Fruit fly (Drosophila melanogaster) whole organism, embryonic: ENCODE data around the gene Pdhb.
A peak's percentile ranks its signal among the peaks of the same experiment; 100 is the strongest.

ENCODE experiments used
- Awh ChIP-seq: fragments of 200-800 bp; sonication (Bioruptor generic); IDR thresholded peaks from 2 replicates; pipeline ENCODE4, ENCODE4 v1.3.6; 2022; ENCODE audit warnings: missing biosample characterization, missing genetic modification characterization
- BEAF-32 ChIP-seq: fragments of 200-800 bp; sonication (Bioruptor generic); optimal IDR thresholded peaks from 3 replicates; lab custom pipeline; 2017; ENCODE audit warnings: missing biosample characterization, missing genetic modification characterization, mild to moderate bottlenecking, moderate library complexity, missing genetic modification reagents
- Bteb2 ChIP-seq: fragments of 200-800 bp; sonication (Bioruptor generic); optimal IDR thresholded peaks from 2 replicates; lab custom pipeline; 2016; ENCODE audit warnings: missing biosample characterization, missing genetic modification characterization
- CG10654 ChIP-seq: fragments of 200-800 bp; sonication (Bioruptor generic); optimal IDR thresholded peaks from 2 replicates; lab custom pipeline; 2016; ENCODE audit warnings: missing biosample characterization, missing genetic modification characterization
- CG10959 ChIP-seq: fragments of 200-800 bp; sonication (Bioruptor generic); IDR thresholded peaks from 2 replicates; pipeline ENCODE4 v1.3.6; 2022; ENCODE audit warnings: missing biosample characterization, missing genetic modification characterization
- CG12942 ChIP-seq: fragments of 200-800 bp; sonication (Bioruptor generic); optimal IDR thresholded peaks from 3 replicates; lab custom pipeline; 2016; ENCODE audit warnings: missing biosample characterization, missing genetic modification characterization
- CG15514 ChIP-seq: fragments of 200-800 bp; sonication (Bioruptor generic); optimal IDR thresholded peaks from 3 replicates; lab custom pipeline; 2017; ENCODE audit warnings: missing biosample characterization, missing genetic modification characterization, mild to moderate bottlenecking, moderate library complexity, missing genetic modification reagents
- CG1647 ChIP-seq: fragments of 200-800 bp; sonication (Bioruptor generic); optimal IDR thresholded peaks from 3 replicates; lab custom pipeline; 2016; ENCODE audit warnings: missing biosample characterization, missing genetic modification characterization
- CG1832 ChIP-seq: fragments of 200-800 bp; sonication (Bioruptor generic); optimal IDR thresholded peaks from 2 replicates; lab custom pipeline; 2017; ENCODE audit warnings: missing biosample characterization, mild to moderate bottlenecking, missing genetic modification characterization, inconsistent platforms
- CG18599 ChIP-seq: fragments of 200-800 bp; sonication (Bioruptor generic); optimal IDR thresholded peaks from 3 replicates; lab custom pipeline; 2017; ENCODE audit warnings: missing biosample characterization, missing genetic modification characterization, mild to moderate bottlenecking, moderate library complexity, missing genetic modification reagents
- CG3847 ChIP-seq: fragments of 200-800 bp; sonication (Bioruptor generic); IDR thresholded peaks from 2 replicates; pipeline ENCODE4 v1.3.6; 2022; ENCODE audit warnings: missing biosample characterization, missing genetic modification characterization
- CG7271 ChIP-seq: fragments of 200-800 bp; sonication (Bioruptor generic); optimal IDR thresholded peaks from 2 replicates; lab custom pipeline; 2018; ENCODE audit warnings: missing biosample characterization, mild to moderate bottlenecking, missing genetic modification characterization, moderate library complexity
- CG7372 ChIP-seq: fragments of 200-800 bp; sonication (Bioruptor generic); IDR thresholded peaks from 2 replicates; pipeline ENCODE4 v1.3.6; 2022; ENCODE audit warnings: missing biosample characterization, missing genetic modification characterization
- CG7556 ChIP-seq: fragments of 200-800 bp; sonication (Bioruptor generic); optimal IDR thresholded peaks from 2 replicates; lab custom pipeline; 2017; ENCODE audit warnings: missing biosample characterization, mild to moderate bottlenecking, missing genetic modification characterization
- CG7786 ChIP-seq: fragments of 200-800 bp; sonication (Bioruptor generic); optimal IDR thresholded peaks from 2 replicates; lab custom pipeline; 2016; ENCODE audit warnings: missing biosample characterization, missing genetic modification characterization
- CG7963 ChIP-seq: fragments of 200-800 bp; sonication (Bioruptor generic); IDR thresholded peaks from 3 replicates; pipeline ENCODE4 v1.3.6; 2022; ENCODE audit warnings: missing biosample characterization, missing genetic modification characterization; ENCODE audit not compliant: partially characterized antibody
- CG7987 ChIP-seq: fragments of 200-800 bp; sonication (Bioruptor generic); optimal IDR thresholded peaks from 2 replicates; lab custom pipeline; 2018; ENCODE audit warnings: missing biosample characterization, mild to moderate bottlenecking, missing genetic modification characterization, moderate library complexity
- CG9215 ChIP-seq: fragments of 200-800 bp; sonication (Bioruptor generic); IDR thresholded peaks from 2 replicates; pipeline ENCODE4 v1.3.6; 2022; ENCODE audit warnings: missing biosample characterization, missing genetic modification characterization
- CG9876 ChIP-seq: fragments of 200-800 bp; sonication (Bioruptor generic); optimal IDR thresholded peaks from 2 replicates; lab custom pipeline; 2016; ENCODE audit warnings: missing biosample characterization, missing genetic modification characterization
- Chrac-16 ChIP-seq: fragments of 200-800 bp; sonication (Bioruptor generic); optimal IDR thresholded peaks from 3 replicates; lab custom pipeline; 2016; ENCODE audit warnings: missing biosample characterization, missing genetic modification characterization
- Fer1 ChIP-seq: fragments of 200-800 bp; sonication (Bioruptor generic); optimal IDR thresholded peaks from 2 replicates; lab custom pipeline; 2017; ENCODE audit warnings: missing biosample characterization, mild to moderate bottlenecking, missing genetic modification characterization
- Gsc ChIP-seq: fragments of 200-800 bp; sonication (Bioruptor generic); IDR thresholded peaks from 2 replicates; pipeline ENCODE4 v1.3.6; 2022; ENCODE audit warnings: missing biosample characterization, missing genetic modification characterization
- HLHmδ ChIP-seq: fragments of 200-800 bp; sonication (Bioruptor generic); optimal IDR thresholded peaks from 2 replicates; lab custom pipeline; 2018; ENCODE audit warnings: missing biosample characterization, mild to moderate bottlenecking, missing genetic modification characterization, moderate library complexity
- Hmr ChIP-seq: fragments of 200-800 bp; sonication (Bioruptor generic); optimal IDR thresholded peaks from 3 replicates; lab custom pipeline; 2017; ENCODE audit warnings: mild to moderate bottlenecking, missing biosample characterization, missing genetic modification reagents, missing genetic modification characterization
- Mad ChIP-seq: fragments of 200-800 bp; sonication (Bioruptor generic); optimal IDR thresholded peaks from 2 replicates; lab custom pipeline; 2016; ENCODE audit warnings: missing biosample characterization, missing genetic modification characterization
- Stat92E ChIP-seq, 3 experiments: fragments of >200 bp in 2 of 3; fragments of 200-800 bp in 1 of 3; sonication (Bioruptor generic) in 1 of 3; optimal IDR thresholded peaks; 2 replicates each; lab custom pipeline; 2017 to 2019; ENCODE audit warnings: missing biosample characterization in 3 of 3, missing genetic modification characterization in 3 of 3, mild to moderate bottlenecking in 1 of 3, moderate library complexity in 1 of 3
- Tbp ChIP-seq: fragments of >200 bp; optimal IDR thresholded peaks from 2 replicates; lab custom pipeline; 2018; ENCODE audit warnings: missing biosample characterization, missing genetic modification characterization
- Xrp1 ChIP-seq: fragments of 200-800 bp; sonication (Bioruptor generic); IDR thresholded peaks from 2 replicates; pipeline ENCODE4 v1.3.6; 2022; ENCODE audit warnings: missing biosample characterization, missing genetic modification characterization
- YL-1 ChIP-seq: fragments of 200-800 bp; sonication (Bioruptor generic); optimal IDR thresholded peaks from 3 replicates; lab custom pipeline; 2017; ENCODE audit warnings: missing biosample characterization, mild to moderate bottlenecking, missing genetic modification characterization
- ash1 ChIP-seq: fragments of 200-800 bp; sonication (Bioruptor generic); optimal IDR thresholded peaks from 2 replicates; lab custom pipeline; 2018; ENCODE audit warnings: missing biosample characterization, mild to moderate bottlenecking, missing genetic modification characterization
- bab2 ChIP-seq: fragments of 200-800 bp; sonication (Bioruptor generic); optimal IDR thresholded peaks from 2 replicates; lab custom pipeline; 2016; ENCODE audit warnings: missing biosample characterization, missing genetic modification characterization
- cad ChIP-seq: fragments of >200 bp; optimal IDR thresholded peaks from 2 replicates; lab custom pipeline; 2017; ENCODE audit warnings: missing biosample characterization, missing genetic modification characterization
- dimm ChIP-seq: fragments of 200-800 bp; sonication (Bioruptor generic); IDR thresholded peaks from 2 replicates; pipeline ENCODE4 v1.3.6; 2022; ENCODE audit warnings: missing biosample characterization, missing genetic modification characterization
- dmrt11E ChIP-seq: fragments of 200-800 bp; sonication (Bioruptor generic); optimal IDR thresholded peaks from 3 replicates; lab custom pipeline; 2018; ENCODE audit warnings: missing biosample characterization, mild to moderate bottlenecking, missing genetic modification characterization, moderate library complexity
- dmrt99B ChIP-seq: fragments of 200-800 bp; sonication (Bioruptor generic); optimal IDR thresholded peaks from 2 replicates; lab custom pipeline; 2018; ENCODE audit warnings: missing biosample characterization, mild to moderate bottlenecking, missing genetic modification characterization, moderate library complexity
- esg ChIP-seq: fragments of 200-800 bp; sonication (Bioruptor generic); conservative IDR thresholded peaks from 2 replicates; pipeline ENCODE4 v1.3.6; 2022; ENCODE audit warnings: missing biosample characterization, missing genetic modification characterization
- gfzf ChIP-seq: fragments of 200-800 bp; sonication (Bioruptor generic); optimal IDR thresholded peaks from 2 replicates; lab custom pipeline; 2016; ENCODE audit warnings: missing biosample characterization, mild to moderate bottlenecking, missing genetic modification characterization, moderate library complexity
- hb ChIP-seq: fragments of 200-800 bp; sonication (Bioruptor generic); IDR thresholded peaks from 3 replicates; pipeline ENCODE4 v1.3.6; 2022; ENCODE audit warnings: missing biosample characterization, missing genetic modification characterization; ENCODE audit not compliant: partially characterized antibody
- insv ChIP-seq, 2 experiments: fragments of 200-800 bp; sonication (Bioruptor generic); optimal IDR thresholded peaks; 3 replicates each; lab custom pipeline; 2016 to 2018; ENCODE audit warnings: missing biosample characterization in 2 of 2, missing genetic modification characterization in 2 of 2
- inv ChIP-seq: fragments of 200-800 bp; sonication (Bioruptor generic); IDR thresholded peaks from 2 replicates; pipeline ENCODE4 v1.3.6; 2022; ENCODE audit warnings: missing biosample characterization, missing genetic modification characterization; ENCODE audit not compliant: partially characterized antibody
- jigr1 ChIP-seq: fragments of 200-800 bp; sonication (Bioruptor generic); IDR thresholded peaks from 3 replicates; pipeline ENCODE4 v1.3.6; 2022; ENCODE audit warnings: missing biosample characterization, missing genetic modification characterization
- ken ChIP-seq: fragments of 200-800 bp; sonication (Bioruptor generic); IDR thresholded peaks from 3 replicates; pipeline ENCODE4 v1.3.6; 2022; ENCODE audit warnings: missing biosample characterization, missing genetic modification characterization
- lbe ChIP-seq: fragments of 200-800 bp; sonication (Bioruptor generic); optimal IDR thresholded peaks from 2 replicates; lab custom pipeline; 2016; ENCODE audit warnings: missing biosample characterization, mild to moderate bottlenecking, missing genetic modification characterization
- rib ChIP-seq: fragments of 200-800 bp; sonication (Bioruptor generic); IDR thresholded peaks from 2 replicates; pipeline ENCODE4 v1.3.6; 2022; ENCODE audit warnings: missing biosample characterization, missing genetic modification characterization
- sens ChIP-seq: fragments of 200-800 bp; sonication (Bioruptor generic); peaks from one replicate; lab custom pipeline; 2016; ENCODE audit warnings: missing biosample characterization, missing genetic modification characterization
- sim ChIP-seq: fragments of 200-800 bp; sonication (Bioruptor generic); IDR thresholded peaks from 2 replicates; pipeline ENCODE4 v1.3.6; 2022; ENCODE audit warnings: missing biosample characterization, missing genetic modification characterization
- slou ChIP-seq: fragments of 200-800 bp; sonication (Bioruptor generic); optimal IDR thresholded peaks from 3 replicates; lab custom pipeline; 2016; ENCODE audit warnings: missing biosample characterization, missing genetic modification characterization
- sqz ChIP-seq: fragments of 200-800 bp; sonication (Bioruptor generic); optimal IDR thresholded peaks from 3 replicates; lab custom pipeline; 2018; ENCODE audit warnings: missing biosample characterization, mild to moderate bottlenecking, missing genetic modification characterization
- stwl ChIP-seq: fragments of 200-800 bp; sonication (Bioruptor generic); optimal IDR thresholded peaks from 3 replicates; lab custom pipeline; 2018; ENCODE audit warnings: missing biosample characterization, mild to moderate bottlenecking, missing genetic modification characterization, moderate library complexity
- wdn ChIP-seq: fragments of 200-800 bp; sonication (Bioruptor generic); IDR thresholded peaks from 2 replicates; pipeline ENCODE4 v1.3.6; 2022; ENCODE audit warnings: missing biosample characterization, missing genetic modification characterization

Gene Pdhb

DNA sequence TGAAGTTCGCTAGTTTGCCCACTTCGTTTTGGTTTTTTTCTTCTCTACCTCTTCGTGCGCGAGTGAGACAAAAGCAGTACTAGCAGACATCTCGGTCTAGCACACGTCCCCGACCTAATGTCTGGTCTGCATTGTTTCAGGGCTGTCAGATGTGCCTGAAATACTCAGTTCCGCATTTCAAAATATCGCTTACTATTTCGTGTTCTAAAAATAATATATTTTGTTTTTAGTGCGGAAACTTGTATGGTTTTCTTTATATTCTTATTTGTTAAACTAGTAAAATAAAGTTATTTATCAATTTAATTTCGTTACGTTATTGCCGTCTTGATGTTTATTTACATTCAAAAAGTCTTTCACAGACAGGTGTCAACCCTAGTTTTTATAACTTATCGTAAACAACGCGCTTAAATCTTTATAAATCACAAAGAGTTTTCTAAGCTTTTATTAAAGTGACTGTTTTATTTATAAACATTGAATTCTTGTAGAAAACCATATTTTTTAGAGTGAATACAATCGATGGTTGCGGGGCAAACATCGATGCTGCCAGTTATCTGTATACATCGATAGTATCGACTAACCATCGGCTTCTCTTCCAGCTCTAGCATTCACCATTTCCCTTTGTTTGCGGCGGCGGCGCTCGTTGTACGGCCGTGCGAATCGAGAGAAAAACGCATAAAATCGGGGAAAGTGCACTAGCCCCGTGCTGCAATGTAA lies 49.5 kb upstream of the Pdhb start (continued):
- TF ChIP-seq sens: peak; percentile 95
- TF ChIP-seq rib (GFP tag; lab: Robert Waterston, UW): no peak
- TF ChIP-seq cad (GFP tag; lab: Kevin White, UChicago): no peak
- TF ChIP-seq Xrp1 (GFP tag; lab: Robert Waterston, UW): no peak
- no peak for TF ChIP-seq CG7372
- TF ChIP-seq ash1: no peak
- TF ChIP-seq sqz (GFP tag; lab: Kevin White, UChicago): peak; percentile 41
- TF ChIP-seq CG3847 (GFP tag; lab: Robert Waterston, UW): no peak
- TF ChIP-seq CG10654 (GFP tag; lab: Kevin White, UChicago): peak; percentile 41
- no peak for TF ChIP-seq Awh
- peak; percentile 87 for TF ChIP-seq CG1832
- no peak for TF ChIP-seq Bteb2
- TF ChIP-seq dmrt99B (tag; lab: Kevin White, UChicago): peak; percentile 74
- TF ChIP-seq CG9876: peak; percentile 14
- no peak for TF ChIP-seq esg (GFP tag; lab: Robert Waterston, UW)
- peak; percentile 64 for TF ChIP-seq dmrt11E
- TF ChIP-seq stwl (tag; lab: Kevin White, UChicago): peak; percentile 22
- TF ChIP-seq wdn (GFP tag; lab: Robert Waterston, UW): no peak
- TF ChIP-seq CG12942 (GFP tag; lab: Kevin White, UChicago): peak; percentile 10
- TF ChIP-seq insv (GFP tag; optimal IDR thresholded peaks at IDR 0.05; lab: Kevin White, UChicago): peak in 1 of 2 experiments; percentile 37
- TF ChIP-seq CG9215: no peak
- TF ChIP-seq CG7987 (GFP tag; lab: Kevin White, UChicago): peak; percentile 33
- no peak for TF ChIP-seq CG10959 (GFP tag; lab: Robert Waterston, UW)
- TF ChIP-seq inv (GFP tag; lab: Robert Waterston, UW): no peak
- peak; percentile 59 for TF ChIP-seq YL-1
- peak; percentile 30 for TF ChIP-seq CG15514 (GFP tag; lab: Kevin White, UChicago)
- TF ChIP-seq Hmr: peak; percentile 75
- TF ChIP-seq Gsc (GFP tag; lab: Robert Waterston, UW): no peak
- TF ChIP-seq slou (GFP tag; lab: Kevin White, UChicago): no peak
- TF ChIP-seq lbe (GFP tag; lab: Kevin White, UChicago): peak; percentile 40
- no peak for TF ChIP-seq CG7963
- no peak for TF ChIP-seq ken (GFP tag; lab: Robert Waterston, UW)
- peak; percentile 31 for TF ChIP-seq HLHmδ (GFP tag; lab: Kevin White, UChicago)
- no peak for TF ChIP-seq CG7271 (tag; lab: Kevin White, UChicago)
- TF ChIP-seq CG7556 (GFP tag; lab: Kevin White, UChicago): peak; percentile 84
- peak; percentile 80 for TF ChIP-seq CG18599 (GFP tag; lab: Kevin White, UChicago)
- TF ChIP-seq Fer1: peak; percentile 61
- TF ChIP-seq gfzf (GFP tag; lab: Kevin White, UChicago): peak; percentile 19
- TF ChIP-seq CG7786 (GFP tag; lab: Kevin White, UChicago): peak; percentile 16
- no peak for TF ChIP-seq jigr1
- no peak for TF ChIP-seq Tbp (GFP tag; lab: Kevin White, UChicago)
- TF ChIP-seq BEAF-32 (GFP tag; lab: Kevin White, UChicago): peak; percentile 97
- TF ChIP-seq dimm: no peak
- TF ChIP-seq sim (GFP tag; lab: Robert Waterston, UW): no peak
- TF ChIP-seq hb: no peak
- peak; percentile 15 for TF ChIP-seq Mad (GFP tag; lab: Kevin White, UChicago)
- peak; percentile 52 for TF ChIP-seq bab2 (GFP tag; lab: Kevin White, UChicago)
- no peak for TF ChIP-seq CG1647 (GFP tag; lab: Kevin White, UChicago)
- TF ChIP-seq Stat92E (GFP tag; optimal IDR thresholded peaks at IDR 0.05; lab: Kevin White, UChicago): no peak
- TF ChIP-seq Chrac-16 (GFP tag; lab: Kevin White, UChicago): peak; percentile 62
